Fruit fly (Drosophila melanogaster): ENCODE measurements around the gene CG15824.

Gene CG15824

DNA sequence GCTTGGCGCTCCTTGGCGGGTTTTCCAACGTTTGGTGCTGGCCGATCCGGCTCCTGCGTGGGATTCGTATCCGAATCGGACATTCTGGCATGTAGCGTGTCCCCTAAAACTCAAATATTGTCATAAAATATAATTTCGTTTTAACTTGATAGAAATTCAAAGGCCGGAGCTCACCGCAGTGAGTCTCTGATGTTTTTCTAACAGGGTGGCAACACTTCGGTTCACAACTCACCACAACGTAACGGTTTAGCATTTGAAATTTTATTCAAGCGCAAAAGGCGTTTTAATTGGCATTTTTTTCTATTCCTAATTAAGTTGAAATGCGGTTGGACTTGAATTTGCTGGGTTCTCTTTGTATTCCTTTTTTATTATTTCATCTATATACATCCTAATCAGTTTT lies at the start of gene CG15824:
Gene CG15824 (minus strand): TSS at position 172 of the 400 bp plus-strand sequence.
- TF ChIP-seq Snoo (tag; optimal IDR thresholded peaks at IDR 0.05): no peak
- TF ChIP-seq CG9948 (tag; optimal IDR thresholded peaks at IDR 0.05): no peak
- no peak for TF ChIP-seq CG8301 (tag; optimal IDR thresholded peaks at IDR 0.05)
- no peak for TF ChIP-seq CG17806 (tag; optimal IDR thresholded peaks at IDR 0.05)
- no peak for TF ChIP-seq CG34367 (tag; optimal IDR thresholded peaks at IDR 0.05)
- no peak for TF ChIP-seq Pif1A (GFP tag; optimal IDR thresholded peaks at IDR 0.05)
- no peak for TF ChIP-seq rn (GFP tag; IDR thresholded peaks at IDR 0.05)
- TF ChIP-seq CG4496 (GFP tag; IDR thresholded peaks at IDR 0.05): no peak
- TF ChIP-seq fd96Ca (GFP tag; IDR thresholded peaks at IDR 0.05): no peak
- TF ChIP-seq CG14655 (GFP tag; optimal IDR thresholded peaks at IDR 0.05): no peak
- no peak for TF ChIP-seq Pif1B (GFP tag; optimal IDR thresholded peaks at IDR 0.05)
- TF ChIP-seq CG8159 (tag; optimal IDR thresholded peaks at IDR 0.05): no peak

DNA sequence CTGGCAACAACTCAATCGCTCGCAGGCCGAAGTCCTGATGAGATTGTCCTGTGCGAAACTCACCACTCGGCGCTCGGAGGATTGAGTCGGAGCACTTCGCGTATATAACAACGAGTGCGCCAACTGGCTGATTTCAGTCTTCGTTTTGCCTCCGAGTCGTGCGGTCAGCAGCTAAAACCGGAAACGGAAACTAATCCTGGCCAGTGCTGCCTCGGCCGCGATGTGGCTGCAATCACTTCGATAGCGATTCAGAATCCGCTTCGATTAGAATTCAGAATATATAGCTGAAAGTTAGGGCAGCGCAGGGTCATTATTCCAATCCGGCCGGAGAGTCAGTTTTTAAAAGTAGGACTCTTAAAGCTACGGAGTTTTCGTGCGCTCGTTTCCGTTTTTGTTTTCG lies 37.7 kb upstream of the CG15824 start, which contains the start of gene Tmtc2:
Gene Tmtc2 (plus strand): TSS at position 134 of the 400 bp plus-strand sequence.
- TF ChIP-seq rn (GFP tag; IDR thresholded peaks at IDR 0.05) (no peak), CG8301 (tag; optimal IDR thresholded peaks at IDR 0.05) (no peak), CG8159 (tag; optimal IDR thresholded peaks at IDR 0.05) (no peak), gl (tag; optimal IDR thresholded peaks at IDR 0.05) (no peak), CG14655 (GFP tag; optimal IDR thresholded peaks at IDR 0.05) (no peak), Ets98B (GFP tag; IDR thresholded peaks at IDR 0.05) (no peak), CG4496 (GFP tag; IDR thresholded peaks at IDR 0.05) (no peak), CG12605 (GFP tag; IDR thresholded peaks at IDR 0.05) (no peak), CG34367 (tag; optimal IDR thresholded peaks at IDR 0.05) (no peak), CG15710 (tag; optimal IDR thresholded peaks at IDR 0.05) (no peak), Snoo (tag; optimal IDR thresholded peaks at IDR 0.05) (no peak), CG9948 (tag; optimal IDR thresholded peaks at IDR 0.05) (no peak)

DNA sequence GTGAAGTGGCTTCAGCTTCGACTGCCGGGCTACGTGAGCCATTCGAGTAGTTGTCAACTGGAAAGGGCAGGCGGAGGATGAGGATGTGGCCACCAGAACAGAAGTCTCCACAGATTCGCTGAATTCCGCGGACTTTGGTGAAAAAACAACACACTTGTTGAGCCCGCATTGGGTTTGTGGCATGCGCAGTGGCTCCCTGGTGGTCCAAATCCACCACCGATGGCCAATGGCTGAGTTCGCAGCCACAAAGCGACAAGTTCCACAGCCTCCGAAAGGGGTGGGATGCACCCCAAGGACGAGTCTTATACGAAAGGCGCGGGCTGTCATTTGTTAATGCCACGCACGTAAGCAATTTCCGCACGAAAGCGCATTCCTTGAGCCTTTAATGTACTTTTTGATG lies 33.8 kb upstream of the CG15824 start:
- TF ChIP-seq CG8301 (tag; optimal IDR thresholded peaks at IDR 0.05): no peak
- TF ChIP-seq CG12605 (GFP tag; IDR thresholded peaks at IDR 0.05): peak; percentile 83

DNA sequence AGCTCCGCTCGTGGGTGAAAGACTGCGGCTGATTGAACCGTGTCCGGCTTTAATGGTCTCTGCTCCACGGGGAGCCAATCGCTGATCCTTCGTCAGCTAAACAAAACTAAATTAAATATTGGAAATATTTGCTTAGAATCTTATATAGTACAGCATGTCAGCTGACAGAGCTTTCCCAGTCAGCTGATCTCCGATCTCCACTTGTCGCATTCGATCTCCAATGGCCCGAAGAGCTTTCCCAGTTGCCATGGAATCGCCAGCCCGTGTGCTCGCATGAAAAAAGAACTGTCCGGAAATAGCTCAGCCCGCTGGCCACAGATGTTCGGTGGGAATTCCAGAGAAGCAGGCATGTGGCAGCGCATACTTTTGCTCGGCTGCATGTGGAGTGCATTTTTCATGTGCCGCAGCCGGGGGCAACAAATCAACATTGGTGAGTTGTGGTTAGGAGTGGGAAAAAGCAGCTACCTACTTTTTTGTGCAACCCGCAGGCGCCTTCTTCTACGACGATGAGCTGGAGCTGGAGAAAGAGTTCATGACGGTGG lies 29.0 kb upstream of the CG15824 start, which contains the start of gene GluRIIC:
Gene GluRIIC (plus strand): TSS at position 237 of the 542 bp plus-strand sequence.
- TF ChIP-seq Pif1A (GFP tag; optimal IDR thresholded peaks at IDR 0.05): no peak

DNA sequence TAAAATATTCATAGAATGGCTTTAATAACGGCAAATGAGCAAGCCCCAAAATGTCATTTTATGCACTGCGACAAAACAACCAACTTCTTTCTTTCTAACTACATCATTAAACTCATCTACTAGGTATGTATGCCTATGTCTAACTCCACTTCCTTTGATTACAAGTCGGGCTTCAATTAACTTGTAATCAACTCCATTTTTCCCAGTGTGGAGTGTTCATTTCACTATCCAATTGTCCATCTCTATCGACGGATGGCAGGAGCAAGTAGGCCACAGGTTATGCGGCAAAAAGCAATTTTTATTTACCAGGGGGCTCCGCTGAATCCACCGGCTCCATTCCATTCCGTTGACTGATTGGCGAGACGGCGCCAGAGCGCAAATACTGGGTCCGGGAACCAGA lies 18.8 kb upstream of the CG15824 start:
- TF ChIP-seq CG13204 (GFP tag; optimal IDR thresholded peaks at IDR 0.05) (no peak), CG9948 (tag; optimal IDR thresholded peaks at IDR 0.05) (no peak), CG32121 (GFP tag; IDR thresholded peaks at IDR 0.05) (no peak), CG12605 (GFP tag; IDR thresholded peaks at IDR 0.05) (no peak), CG15710 (tag; optimal IDR thresholded peaks at IDR 0.05) (no peak), Pif1A (GFP tag; optimal IDR thresholded peaks at IDR 0.05) (no peak), CG10348 (GFP tag; IDR thresholded peaks at IDR 0.05) (no peak), Snoo (tag; optimal IDR thresholded peaks at IDR 0.05) (no peak), CG8159 (tag; optimal IDR thresholded peaks at IDR 0.05) (no peak), rn (GFP tag; IDR thresholded peaks at IDR 0.05) (no peak), gl (tag; optimal IDR thresholded peaks at IDR 0.05) (no peak), Ets98B (GFP tag; IDR thresholded peaks at IDR 0.05) (no peak), CG8301 (tag; optimal IDR thresholded peaks at IDR 0.05) (no peak), CG4496 (GFP tag; IDR thresholded peaks at IDR 0.05) (no peak), CG14655 (GFP tag; optimal IDR thresholded peaks at IDR 0.05) (no peak), CG17806 (tag; optimal IDR thresholded peaks at IDR 0.05) (no peak), Pif1B (GFP tag; optimal IDR thresholded peaks at IDR 0.05) (no peak), CG34367 (tag; optimal IDR thresholded peaks at IDR 0.05) (no peak), D1 (tag; optimal IDR thresholded peaks at IDR 0.05) (no peak), EcR (GFP tag; optimal IDR thresholded peaks at IDR 0.05) (no peak)

DNA sequence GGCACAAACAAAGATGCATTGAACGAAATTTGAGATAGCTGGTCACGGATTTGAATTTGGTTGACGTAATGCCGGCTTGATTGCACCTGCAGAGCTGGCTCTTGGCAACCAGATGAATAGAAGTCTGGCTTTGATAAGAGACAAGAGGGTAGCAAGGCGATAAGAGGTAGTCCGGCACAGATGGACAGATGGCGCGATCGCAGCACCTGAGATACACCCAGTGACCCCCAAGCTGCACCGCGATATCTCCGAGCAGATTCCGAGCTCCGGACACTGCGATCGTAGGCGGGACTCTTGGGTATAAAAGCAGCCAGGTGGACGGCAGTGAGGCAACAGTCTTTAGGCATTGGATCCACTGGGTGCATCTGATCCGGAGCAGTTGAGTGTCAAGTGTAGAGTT lies 13.4 kb upstream of the CG15824 start, which contains the start of gene Lsp1beta:
Gene Lsp1beta (plus strand): TSS at position 185 of the 400 bp plus-strand sequence.
- TF ChIP-seq CG9948 (tag; optimal IDR thresholded peaks at IDR 0.05) (no peak), CG12605 (GFP tag; IDR thresholded peaks at IDR 0.05) (no peak), fd96Ca (GFP tag; IDR thresholded peaks at IDR 0.05) (no peak), CG14655 (GFP tag; optimal IDR thresholded peaks at IDR 0.05) (no peak), Snoo (tag; optimal IDR thresholded peaks at IDR 0.05) (no peak), gl (tag; optimal IDR thresholded peaks at IDR 0.05) (no peak), CG32121 (GFP tag; IDR thresholded peaks at IDR 0.05) (no peak), CG10348 (GFP tag; IDR thresholded peaks at IDR 0.05) (no peak), Pif1B (GFP tag; optimal IDR thresholded peaks at IDR 0.05) (no peak), rn (GFP tag; IDR thresholded peaks at IDR 0.05) (no peak), CG34367 (tag; optimal IDR thresholded peaks at IDR 0.05) (no peak), D1 (tag; optimal IDR thresholded peaks at IDR 0.05) (no peak), CG13204 (GFP tag; optimal IDR thresholded peaks at IDR 0.05) (no peak), Pif1A (GFP tag; optimal IDR thresholded peaks at IDR 0.05) (no peak)

DNA sequence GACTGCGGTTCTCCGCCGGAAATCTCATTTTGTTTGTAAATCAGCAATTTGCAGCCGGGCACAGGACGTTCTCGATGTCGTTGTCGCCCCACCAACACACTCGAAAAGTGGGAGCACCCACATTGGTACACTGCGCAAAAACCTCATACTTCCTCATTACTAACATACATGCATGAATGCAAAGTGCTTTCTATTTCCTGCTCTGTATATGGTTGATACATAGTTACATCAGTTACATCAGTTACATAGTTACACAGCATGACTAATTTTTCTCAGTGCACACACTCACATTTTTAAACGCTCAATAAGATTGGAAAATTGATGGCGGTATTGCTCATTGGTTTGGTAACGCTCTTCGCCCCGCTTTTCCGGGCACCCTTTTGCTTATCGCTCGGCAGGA lies 12.2 kb upstream of the CG15824 start:
- TF ChIP-seq EcR (GFP tag; optimal IDR thresholded peaks at IDR 0.05) (no peak), CG4496 (GFP tag; IDR thresholded peaks at IDR 0.05) (no peak), CG9948 (tag; optimal IDR thresholded peaks at IDR 0.05) (no peak), Snoo (tag; optimal IDR thresholded peaks at IDR 0.05) (no peak), gl (tag; optimal IDR thresholded peaks at IDR 0.05) (no peak), Pif1B (GFP tag; optimal IDR thresholded peaks at IDR 0.05) (no peak), CG34367 (tag; optimal IDR thresholded peaks at IDR 0.05) (no peak), CG32121 (GFP tag; IDR thresholded peaks at IDR 0.05) (no peak), CG13204 (GFP tag; optimal IDR thresholded peaks at IDR 0.05) (no peak), CG8301 (tag; optimal IDR thresholded peaks at IDR 0.05) (no peak), CG8159 (tag; optimal IDR thresholded peaks at IDR 0.05) (no peak), CG10348 (GFP tag; IDR thresholded peaks at IDR 0.05) (no peak), CG17806 (tag; optimal IDR thresholded peaks at IDR 0.05) (no peak), CG14655 (GFP tag; optimal IDR thresholded peaks at IDR 0.05) (no peak), CG12605 (GFP tag; IDR thresholded peaks at IDR 0.05) (no peak), fd96Ca (GFP tag; IDR thresholded peaks at IDR 0.05) (no peak), rn (GFP tag; IDR thresholded peaks at IDR 0.05) (no peak), Ets98B (GFP tag; IDR thresholded peaks at IDR 0.05) (no peak), CG15710 (tag; optimal IDR thresholded peaks at IDR 0.05) (no peak)
